Fruit fly (Drosophila melanogaster) whole organism, embryonic: Measurements from ENCODE around the gene ZnT35C.

Experiments
- Abd-B ChIP-seq: fragments of 200-800 bp; sonication (Bioruptor generic); optimal IDR thresholded peaks from 2 replicates; lab custom pipeline; 2018; ENCODE audit warnings: missing biosample characterization, mild to moderate bottlenecking, missing genetic modification characterization, moderate library complexity
- B-H2 ChIP-seq: fragments of 200-800 bp; sonication (Bioruptor generic); optimal IDR thresholded peaks from 2 replicates; lab custom pipeline; 2018; ENCODE audit warnings: missing biosample characterization, mild to moderate bottlenecking, missing genetic modification characterization
- Bdp1 ChIP-seq: fragments of 200-800 bp; sonication (Bioruptor generic); optimal IDR thresholded peaks from 3 replicates; lab custom pipeline; 2016; ENCODE audit warnings: missing biosample characterization, missing genetic modification characterization
- CG10274 ChIP-seq: fragments of 200-800 bp; sonication (Bioruptor generic); optimal IDR thresholded peaks from 3 replicates; lab custom pipeline; 2017; ENCODE audit warnings: missing biosample characterization, mild to moderate bottlenecking, missing genetic modification characterization
- CG10462 ChIP-seq: fragments of 200-800 bp; sonication (Bioruptor generic); optimal IDR thresholded peaks from 2 replicates; lab custom pipeline; 2016; ENCODE audit warnings: missing biosample characterization, missing genetic modification characterization
- CG13287 ChIP-seq: fragments of 200-800 bp; sonication (Bioruptor generic); IDR thresholded peaks from 2 replicates; pipeline ENCODE4 v1.3.6; 2022; ENCODE audit warnings: missing biosample characterization, missing genetic modification characterization; ENCODE audit not compliant: partially characterized antibody
- CG14014 ChIP-seq: fragments of 200-800 bp; sonication (Bioruptor generic); IDR thresholded peaks from 2 replicates; pipeline ENCODE4 v1.3.6; 2022; ENCODE audit warnings: missing biosample characterization, missing genetic modification characterization
- CG15696 ChIP-seq: fragments of 200-800 bp; sonication (Bioruptor generic); optimal IDR thresholded peaks from 2 replicates; lab custom pipeline; 2019; ENCODE audit warnings: missing biosample characterization, mild to moderate bottlenecking, missing genetic modification characterization, moderate library complexity
- CG16863 ChIP-seq: fragments of 200-800 bp; sonication (Bioruptor generic); optimal IDR thresholded peaks from 3 replicates; lab custom pipeline; 2016; ENCODE audit warnings: missing biosample characterization, missing genetic modification characterization
- CG17361 ChIP-seq: fragments of 200-800 bp; sonication (Bioruptor generic); IDR thresholded peaks from 3 replicates; pipeline ENCODE4 v1.3.6; 2022; ENCODE audit warnings: missing biosample characterization, missing genetic modification characterization
- CG2120 ChIP-seq: fragments of 200-800 bp; sonication (Bioruptor generic); optimal IDR thresholded peaks from 3 replicates; lab custom pipeline; 2016; ENCODE audit warnings: missing biosample characterization, missing genetic modification characterization
- CG3065 ChIP-seq: fragments of 200-800 bp; sonication (Bioruptor generic); optimal IDR thresholded peaks from 2 replicates; lab custom pipeline; 2016; ENCODE audit warnings: missing biosample characterization, missing genetic modification characterization
- CG31388 ChIP-seq: fragments of 200-800 bp; sonication (Bioruptor generic); optimal IDR thresholded peaks from 2 replicates; lab custom pipeline; 2016; ENCODE audit warnings: missing biosample characterization, missing genetic modification characterization
- CG3995 ChIP-seq: fragments of 200-800 bp; sonication (Bioruptor generic); optimal IDR thresholded peaks from 3 replicates; lab custom pipeline; 2016; ENCODE audit warnings: missing biosample characterization, missing genetic modification characterization
- CG6813 ChIP-seq: fragments of 200-800 bp; sonication (Bioruptor generic); optimal IDR thresholded peaks from 2 replicates; lab custom pipeline; 2017; ENCODE audit warnings: missing biosample characterization, missing genetic modification characterization, mild to moderate bottlenecking, moderate library complexity, missing genetic modification reagents
- CG7745 ChIP-seq: fragments of 200-800 bp; sonication (Bioruptor generic); optimal IDR thresholded peaks from 2 replicates; lab custom pipeline; 2018; ENCODE audit warnings: missing biosample characterization, mild to moderate bottlenecking, missing genetic modification characterization, moderate library complexity
- CG8089 ChIP-seq: fragments of 200-800 bp; sonication (Bioruptor generic); optimal IDR thresholded peaks from 3 replicates; lab custom pipeline; 2016; ENCODE audit warnings: missing biosample characterization, missing genetic modification characterization
- CG8478 ChIP-seq: fragments of >200 bp; optimal IDR thresholded peaks from 2 replicates; lab custom pipeline; 2018
- CG9437 ChIP-seq: fragments of 200-800 bp; sonication (Bioruptor generic); optimal IDR thresholded peaks from 2 replicates; lab custom pipeline; 2018; ENCODE audit warnings: missing biosample characterization, mild to moderate bottlenecking, missing genetic modification characterization
- CkIIα-i1 ChIP-seq: fragments of 200-800 bp; sonication (Bioruptor generic); IDR thresholded peaks from 2 replicates; pipeline ENCODE4 v1.3.6; 2022; ENCODE audit warnings: missing biosample characterization, missing genetic modification characterization
- Dek ChIP-seq: fragments of 200-800 bp; sonication (Bioruptor generic); optimal IDR thresholded peaks from 3 replicates; lab custom pipeline; 2019; ENCODE audit warnings: missing biosample characterization, mild to moderate bottlenecking, missing genetic modification characterization, moderate library complexity
- H2.0 ChIP-seq: fragments of 200-800 bp; sonication (Bioruptor generic); IDR thresholded peaks from 2 replicates; pipeline ENCODE4 v1.3.6; 2022; ENCODE audit warnings: missing biosample characterization, missing genetic modification characterization
- HLHmδ ChIP-seq: fragments of 200-800 bp; sonication (Bioruptor generic); optimal IDR thresholded peaks from 2 replicates; lab custom pipeline; 2018; ENCODE audit warnings: missing biosample characterization, mild to moderate bottlenecking, missing genetic modification characterization, moderate library complexity
- Hand ChIP-seq: fragments of 200-800 bp; sonication (Bioruptor generic); optimal IDR thresholded peaks from 2 replicates; lab custom pipeline; 2017; ENCODE audit warnings: mild to moderate bottlenecking, missing biosample characterization, missing genetic modification reagents, missing genetic modification characterization
- Mrtf ChIP-seq: fragments of 200-800 bp; sonication (Bioruptor generic); IDR thresholded peaks from 3 replicates; pipeline ENCODE4 v1.3.6; 2022; ENCODE audit warnings: missing biosample characterization, missing genetic modification characterization
- Pdp1 ChIP-seq, 2 experiments: fragments of 200-800 bp; sonication (Bioruptor generic); optimal IDR thresholded peaks; 3 replicates each; lab custom pipeline; 2016; ENCODE audit warnings: missing biosample characterization in 2 of 2, missing genetic modification characterization in 2 of 2, mild to moderate bottlenecking in 1 of 2, moderate library complexity in 1 of 2
- ap ChIP-seq: fragments of 200-800 bp; sonication (Bioruptor generic); IDR thresholded peaks from 2 replicates; pipeline ENCODE4 v1.3.6; 2022; ENCODE audit warnings: missing biosample characterization, missing genetic modification characterization
- ara ChIP-seq: fragments of 200-800 bp; sonication (Bioruptor generic); IDR thresholded peaks from 2 replicates; pipeline ENCODE4 v1.3.6; 2022; ENCODE audit warnings: missing biosample characterization, missing genetic modification characterization
- bsh ChIP-seq, 2 experiments: fragments of 200-800 bp; sonication (Bioruptor generic); optimal IDR thresholded peaks; 2 replicates each; lab custom pipeline; 2017 to 2018; ENCODE audit warnings: mild to moderate bottlenecking in 2 of 2, missing biosample characterization in 2 of 2, missing genetic modification characterization in 2 of 2, moderate library complexity in 1 of 2
- caup ChIP-seq: fragments of 200-800 bp; sonication (Bioruptor generic); optimal IDR thresholded peaks from 3 replicates; lab custom pipeline; 2017; ENCODE audit warnings: missing biosample characterization, mild to moderate bottlenecking, missing genetic modification characterization, moderate library complexity; ENCODE audit not compliant: severe bottlenecking
- chn ChIP-seq: fragments of 200-800 bp; sonication (Bioruptor generic); optimal IDR thresholded peaks from 2 replicates; lab custom pipeline; 2016; ENCODE audit warnings: missing biosample characterization, missing genetic modification characterization
- dati ChIP-seq: fragments of 200-800 bp; sonication (Bioruptor generic); IDR thresholded peaks from 2 replicates; pipeline ENCODE4 v1.3.6; 2022; ENCODE audit warnings: missing biosample characterization, missing genetic modification characterization
- dimm ChIP-seq: fragments of 200-800 bp; sonication (Bioruptor generic); IDR thresholded peaks from 2 replicates; pipeline ENCODE4 v1.3.6; 2022; ENCODE audit warnings: missing biosample characterization, missing genetic modification characterization
- dm ChIP-seq: fragments of 200-800 bp; sonication (Bioruptor generic); optimal IDR thresholded peaks from 3 replicates; lab custom pipeline; 2016; ENCODE audit warnings: missing biosample characterization, missing genetic modification characterization
- dmrt99B ChIP-seq: fragments of 200-800 bp; sonication (Bioruptor generic); optimal IDR thresholded peaks from 2 replicates; lab custom pipeline; 2018; ENCODE audit warnings: missing biosample characterization, mild to moderate bottlenecking, missing genetic modification characterization, moderate library complexity
- fd3F ChIP-seq: fragments of 200-800 bp; sonication (Bioruptor generic); optimal IDR thresholded peaks from 2 replicates; lab custom pipeline; 2018; ENCODE audit warnings: missing biosample characterization, mild to moderate bottlenecking, missing genetic modification characterization, moderate library complexity
- gsb-n ChIP-seq: fragments of 200-800 bp; sonication (Bioruptor generic); optimal IDR thresholded peaks from 3 replicates; lab custom pipeline; 2018; ENCODE audit warnings: missing biosample characterization, mild to moderate bottlenecking, missing genetic modification characterization
- jigr1 ChIP-seq: fragments of 200-800 bp; sonication (Bioruptor generic); IDR thresholded peaks from 3 replicates; pipeline ENCODE4 v1.3.6; 2022; ENCODE audit warnings: missing biosample characterization, missing genetic modification characterization
- ken ChIP-seq: fragments of 200-800 bp; sonication (Bioruptor generic); IDR thresholded peaks from 3 replicates; pipeline ENCODE4 v1.3.6; 2022; ENCODE audit warnings: missing biosample characterization, missing genetic modification characterization
- mirr ChIP-seq: fragments of 200-800 bp; sonication (Bioruptor generic); optimal IDR thresholded peaks from 3 replicates; lab custom pipeline; 2018; ENCODE audit warnings: missing biosample characterization, mild to moderate bottlenecking, missing genetic modification characterization
- mld ChIP-seq: fragments of 200-800 bp; sonication (Bioruptor generic); IDR thresholded peaks from 3 replicates; pipeline ENCODE4 v1.3.6; 2022; ENCODE audit warnings: missing biosample characterization, missing genetic modification characterization; ENCODE audit not compliant: partially characterized antibody
- oc ChIP-seq: fragments of 200-800 bp; sonication (Bioruptor generic); optimal IDR thresholded peaks from 2 replicates; lab custom pipeline; 2018; ENCODE audit warnings: missing biosample characterization, mild to moderate bottlenecking, missing genetic modification characterization, moderate library complexity
- sob ChIP-seq: fragments of 200-800 bp; sonication (Bioruptor generic); IDR thresholded peaks from 2 replicates; pipeline ENCODE4 v1.3.6; 2022; ENCODE audit warnings: missing biosample characterization, missing genetic modification characterization
- sr ChIP-seq: fragments of 200-800 bp; sonication (Bioruptor generic); IDR thresholded peaks from 3 replicates; pipeline ENCODE4 v1.3.6; 2022; ENCODE audit warnings: missing biosample characterization, missing genetic modification characterization
- ssp ChIP-seq: fragments of 200-800 bp; sonication (Bioruptor generic); IDR thresholded peaks from 2 replicates; pipeline ENCODE4 v1.3.6; 2022; ENCODE audit warnings: missing biosample characterization, missing genetic modification characterization
- tio ChIP-seq: fragments of 200-800 bp; sonication (Bioruptor generic); optimal IDR thresholded peaks from 2 replicates; lab custom pipeline; 2017; ENCODE audit warnings: missing biosample characterization, missing genetic modification characterization, inconsistent platforms
- vnd ChIP-seq: fragments of 200-800 bp; sonication (Bioruptor generic); IDR thresholded peaks from 3 replicates; pipeline ENCODE4 v1.3.6; 2022; ENCODE audit warnings: missing biosample characterization, missing genetic modification characterization; ENCODE audit not compliant: partially characterized antibody
- zen2 ChIP-seq: fragments of 200-800 bp; sonication (Bioruptor generic); IDR thresholded peaks from 3 replicates; pipeline ENCODE4 v1.3.6; 2022; ENCODE audit warnings: missing biosample characterization, missing genetic modification characterization; ENCODE audit not compliant: partially characterized antibody

ZnT35C gene

DNA sequence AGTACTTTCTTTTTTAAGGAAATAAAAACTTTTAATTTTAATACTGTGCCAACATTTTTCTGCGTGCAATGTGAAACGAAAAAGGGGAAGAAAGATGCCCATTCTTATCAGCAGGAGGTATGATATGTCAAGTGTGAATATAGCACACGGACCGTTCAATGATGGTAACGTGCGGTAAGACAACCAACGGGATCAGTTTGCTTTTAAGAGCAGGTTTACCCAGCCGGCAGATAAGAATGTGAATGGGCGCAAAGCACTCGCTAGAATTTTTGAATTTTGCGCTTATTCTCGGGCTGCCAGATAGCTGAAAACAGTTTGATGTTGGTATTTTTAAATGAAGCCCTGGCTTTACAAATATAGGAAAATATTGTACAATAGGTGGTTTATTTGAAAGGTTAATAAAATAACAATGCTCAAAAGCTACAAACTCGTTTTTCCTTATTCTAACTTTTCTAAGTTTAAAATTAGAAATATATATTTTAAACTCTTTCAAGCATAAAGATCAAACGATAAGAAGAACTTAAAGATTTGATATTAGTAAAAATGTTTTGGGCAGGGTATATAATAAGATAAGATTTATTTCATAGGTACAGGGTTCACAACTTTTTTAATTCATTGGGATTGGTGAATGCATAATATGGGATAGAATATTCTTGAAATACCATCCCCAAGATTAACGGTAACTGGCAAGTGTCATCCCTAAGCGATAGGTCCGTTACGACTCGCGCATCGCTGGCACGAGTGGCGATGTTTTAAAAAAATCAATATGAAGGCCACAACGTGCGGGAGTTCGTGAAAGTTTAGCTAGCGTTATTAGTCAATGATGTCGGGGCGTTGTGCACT is 870 bp upstream of the ZnT35C start, which contains the start of gene dao (continued):
- TF ChIP-seq Pdp1 (GFP tag; optimal IDR thresholded peaks at IDR 0.05; lab: Kevin White, UChicago) = peak; percentile 44 to 45
- TF ChIP-seq sob (GFP tag; lab: Robert Waterston, UW) = peak; percentile 58; the same call in 1 of the 2 replicates
- TF ChIP-seq CG10274 (GFP tag; lab: Kevin White, UChicago) = no peak
- peak; percentile 67 for TF ChIP-seq vnd (GFP tag; lab: Robert Waterston, UW)
- peak; percentile 64 for TF ChIP-seq tio (GFP tag; lab: Kevin White, UChicago)
- peak; percentile 70 for TF ChIP-seq CG17361 (GFP tag; lab: Robert Waterston, UW)
- peak; percentile 35; the same call in 1 of the 2 replicates for TF ChIP-seq ssp (GFP tag; lab: Robert Waterston, UW)
- no peak for TF ChIP-seq dimm (GFP tag; lab: Robert Waterston, UW)
- peak; percentile 45 for TF ChIP-seq Abd-B
- no peak for TF ChIP-seq B-H2 (GFP tag; lab: Kevin White, UChicago)
- TF ChIP-seq CG13287 (GFP tag; lab: Robert Waterston, UW) = peak; percentile 82
- no peak for TF ChIP-seq CG16863
- TF ChIP-seq fd3F (GFP tag; lab: Kevin White, UChicago) = peak; percentile 21
- TF ChIP-seq dmrt99B (tag; lab: Kevin White, UChicago) = peak; percentile 33
- TF ChIP-seq CG15696 (tag; lab: Kevin White, UChicago) = peak; percentile 45
- 0 out of 2 replicates have a peak, but pooled peaks have one; percentile 48 for TF ChIP-seq CG14014 (GFP tag; lab: Robert Waterston, UW)
- TF ChIP-seq CG3065 = no peak
- no peak for TF ChIP-seq CkIIα-i1
- TF ChIP-seq chn = peak; percentile 63
- TF ChIP-seq CG6813 (GFP tag; lab: Kevin White, UChicago) = no peak
- TF ChIP-seq Bdp1 (GFP tag; lab: Kevin White, UChicago) = no peak
- TF ChIP-seq CG9437 = peak; percentile 10
- peak; percentile 62; the same call in 1 of the 3 replicates for TF ChIP-seq mld (GFP tag; lab: Robert Waterston, UW)
- no peak for TF ChIP-seq ap (GFP tag; lab: Robert Waterston, UW)
- peak; percentile 41; the same call in 1 of the 3 replicates for TF ChIP-seq Mrtf (GFP tag; lab: Robert Waterston, UW)
- TF ChIP-seq CG8478 (lab: Kevin White, UChicago) = no peak
- TF ChIP-seq H2.0 (GFP tag; lab: Robert Waterston, UW) = peak; percentile 36; the same call in 1 of the 2 replicates
- TF ChIP-seq HLHmδ (GFP tag; lab: Kevin White, UChicago) = no peak
- no peak for TF ChIP-seq Hand (GFP tag; lab: Kevin White, UChicago)
- no peak for TF ChIP-seq CG8089 (GFP tag; lab: Kevin White, UChicago)
- peak; percentile 11 for TF ChIP-seq dm (GFP tag; lab: Kevin White, UChicago)
- TF ChIP-seq ara (GFP tag; lab: Robert Waterston, UW) = no peak
- no peak for TF ChIP-seq oc (tag; lab: Kevin White, UChicago)
- TF ChIP-seq sr (GFP tag; lab: Robert Waterston, UW) = no peak
- TF ChIP-seq CG3995 (GFP tag; lab: Kevin White, UChicago) = no peak
- TF ChIP-seq zen2 (GFP tag; lab: Robert Waterston, UW) = peak; percentile 40; the same call in 1 of the 3 replicates
- TF ChIP-seq bsh (GFP tag; optimal IDR thresholded peaks at IDR 0.05; lab: Kevin White, UChicago) = peak in 1 of 2 experiments; percentile 43
- TF ChIP-seq dati = no peak
- no peak for TF ChIP-seq CG7745 (tag; lab: Kevin White, UChicago)
- TF ChIP-seq caup = peak; percentile 1
- peak; percentile 28 for TF ChIP-seq Dek (tag; lab: Kevin White, UChicago)
- TF ChIP-seq CG10462 = peak; percentile 58
- no peak for TF ChIP-seq jigr1 (GFP tag; lab: Robert Waterston, UW)
- TF ChIP-seq CG31388 (GFP tag; lab: Kevin White, UChicago) = peak; percentile 27
- no peak for TF ChIP-seq gsb-n
- TF ChIP-seq ken (GFP tag; lab: Robert Waterston, UW) = no peak
- TF ChIP-seq mirr (GFP tag; lab: Kevin White, UChicago) = no peak
- TF ChIP-seq CG2120 (GFP tag; lab: Kevin White, UChicago) = peak; percentile 70
